Worm (Caenorhabditis elegans): ENCODE results near the gene pmp-1.

The pmp-1 gene

ce11 chrII:6849308-6849707 lies 34.2 kb downstream of the pmp-1 start:
- TF ChIP-seq W03F9.2 (tag; optimal IDR thresholded peaks at IDR 0.05) (no peak), him-1 (tag; optimal IDR thresholded peaks at IDR 0.05) (no peak), dao-5 (tag; optimal IDR thresholded peaks at IDR 0.05) (no peak)

DNA sequence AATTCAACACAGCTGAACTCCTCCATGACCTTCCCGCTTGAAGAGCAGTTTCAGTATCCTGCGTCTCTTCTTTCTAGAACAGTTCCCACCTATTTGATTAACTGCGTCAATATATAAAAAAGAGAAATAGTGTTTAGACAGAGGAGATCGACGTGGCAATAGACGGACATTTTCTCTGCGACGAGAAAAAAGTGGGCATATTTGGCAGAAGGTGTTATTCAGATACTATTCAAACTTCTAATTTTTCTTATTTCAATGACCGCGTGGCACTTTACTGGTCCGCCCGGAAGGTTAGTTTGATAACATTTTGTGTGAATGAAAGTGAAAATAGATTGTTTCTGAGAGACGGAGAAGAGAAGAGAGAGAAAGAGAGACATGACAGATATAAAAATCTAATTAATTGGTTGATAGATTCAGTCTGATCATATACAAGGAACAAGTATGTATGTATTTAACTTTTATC lies 35.6 kb downstream of the pmp-1 start, which contains the start of gene tbc-6:
TSS of gene tbc-6 (plus strand) at position 208 of the 463 bp plus-strand sequence.
- TF ChIP-seq W03F9.2 (tag; optimal IDR thresholded peaks at IDR 0.05): peak; percentile 61
- TF ChIP-seq dao-5 (tag; optimal IDR thresholded peaks at IDR 0.05): no peak

ce11 chrII:6846723-6847122 lies 36.8 kb downstream of the pmp-1 start:
- TF ChIP-seq him-1 (tag; optimal IDR thresholded peaks at IDR 0.05) (no peak), W03F9.2 (tag; optimal IDR thresholded peaks at IDR 0.05) (no peak), dao-5 (tag; optimal IDR thresholded peaks at IDR 0.05) (no peak)

ce11 chrII:6845006-6845459 lies 38.5 kb downstream of the pmp-1 start:
- TF ChIP-seq W03F9.2 (tag; optimal IDR thresholded peaks at IDR 0.05) (no peak), dao-5 (tag; optimal IDR thresholded peaks at IDR 0.05) (no peak), him-1 (tag; optimal IDR thresholded peaks at IDR 0.05) (no peak)

DNA sequence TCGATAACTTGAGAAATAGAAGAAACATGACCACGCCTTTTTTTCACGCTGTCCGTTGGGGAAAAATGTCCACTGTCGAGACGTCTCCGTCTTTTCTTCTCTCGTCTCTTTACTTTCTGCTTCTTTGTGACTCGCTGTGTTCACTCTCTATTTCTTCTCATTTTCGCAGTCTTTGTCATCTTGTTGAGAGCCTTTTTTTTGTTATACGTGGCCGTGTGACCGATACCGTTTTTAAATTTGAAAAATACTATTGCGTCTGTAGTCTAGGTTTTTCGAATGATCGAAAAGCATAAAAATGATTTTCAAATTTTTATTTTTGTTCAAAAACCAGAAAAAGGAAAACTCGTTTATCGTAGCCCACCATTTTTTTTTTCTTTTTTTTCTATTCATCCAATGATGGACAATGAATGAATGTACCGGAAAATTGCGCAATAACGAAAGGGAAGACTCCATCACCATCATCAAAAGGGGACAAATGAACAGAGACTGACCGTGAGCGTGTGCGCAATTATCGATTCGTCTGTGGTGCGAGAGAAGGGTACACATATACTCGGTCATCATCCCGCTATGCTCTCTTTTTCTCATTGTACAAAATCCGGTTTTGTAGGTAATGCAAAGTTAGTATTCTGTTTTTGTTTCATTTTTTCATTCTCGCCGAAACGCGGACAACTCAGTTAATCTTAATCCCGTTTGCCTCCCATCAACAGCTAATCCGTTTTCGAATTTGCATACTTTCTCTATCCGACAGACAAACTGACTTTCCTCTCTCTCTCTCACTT lies 39.1 kb downstream of the pmp-1 start:
- no peak for TF ChIP-seq him-1 (tag; optimal IDR thresholded peaks at IDR 0.05)
- TF ChIP-seq dao-5 (tag; optimal IDR thresholded peaks at IDR 0.05): no peak
- TF ChIP-seq W03F9.2 (tag; optimal IDR thresholded peaks at IDR 0.05): no peak

DNA sequence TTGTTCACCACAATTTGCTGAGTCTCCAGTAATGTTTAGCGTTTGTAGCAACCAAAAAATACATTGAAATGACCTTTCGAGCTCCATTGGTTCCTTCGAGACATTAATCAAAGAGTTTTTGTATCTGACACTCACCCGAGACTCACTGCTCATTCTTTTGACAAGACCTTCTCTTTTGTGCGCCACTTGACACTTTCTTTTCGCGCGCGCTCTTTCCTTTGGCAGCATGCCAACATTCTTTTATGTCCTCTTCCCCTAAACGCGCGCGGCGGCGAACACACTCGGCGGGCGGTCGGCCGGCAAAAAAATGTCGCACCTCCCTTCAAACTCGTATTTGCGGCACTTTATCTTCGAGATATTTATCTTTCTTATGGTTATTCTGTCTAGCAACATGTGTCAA lies 39.9 kb downstream of the pmp-1 start:
- TF ChIP-seq dao-5 (tag; optimal IDR thresholded peaks at IDR 0.05): no peak
- no peak for TF ChIP-seq him-1 (tag; optimal IDR thresholded peaks at IDR 0.05)
- no peak for TF ChIP-seq W03F9.2 (tag; optimal IDR thresholded peaks at IDR 0.05)

- TF ChIP-seq W03F9.2 (tag; optimal IDR thresholded peaks at IDR 0.05): no peak
- TF ChIP-seq him-1 (tag; optimal IDR thresholded peaks at IDR 0.05): no peak
- no peak for TF ChIP-seq dao-5 (tag; optimal IDR thresholded peaks at IDR 0.05)
These were observed 40.3 kb downstream of the pmp-1 start for ce11 chrII:6843211-6843610.

- no peak for TF ChIP-seq W03F9.2 (tag; optimal IDR thresholded peaks at IDR 0.05)
- TF ChIP-seq dao-5 (tag; optimal IDR thresholded peaks at IDR 0.05): no peak
- no peak for TF ChIP-seq him-1 (tag; optimal IDR thresholded peaks at IDR 0.05)
These were observed 40.9 kb downstream of the pmp-1 start for ce11 chrII:6842651-6843118.

- no peak for TF ChIP-seq W03F9.2 (tag; optimal IDR thresholded peaks at IDR 0.05)
- no peak for TF ChIP-seq him-1 (tag; optimal IDR thresholded peaks at IDR 0.05)
- TF ChIP-seq dao-5 (tag; optimal IDR thresholded peaks at IDR 0.05): no peak
These were observed 41.5 kb downstream of the pmp-1 start for ce11 chrII:6842009-6842408.

- TF ChIP-seq W03F9.2 (tag; optimal IDR thresholded peaks at IDR 0.05) (no peak), dao-5 (tag; optimal IDR thresholded peaks at IDR 0.05) (no peak), him-1 (tag; optimal IDR thresholded peaks at IDR 0.05) (no peak)
These were observed 42.5 kb downstream of the pmp-1 start for ce11 chrII:6841102-6841501.

ce11 chrII:6840663-6841062 lies 42.9 kb downstream of the pmp-1 start:
- TF ChIP-seq him-1 (tag; optimal IDR thresholded peaks at IDR 0.05) (no peak), W03F9.2 (tag; optimal IDR thresholded peaks at IDR 0.05) (no peak), dao-5 (tag; optimal IDR thresholded peaks at IDR 0.05) (no peak)

ce11 chrII:6838977-6839376 lies 44.6 kb downstream of the pmp-1 start:
- TF ChIP-seq him-1 (tag; optimal IDR thresholded peaks at IDR 0.05) (no peak), W03F9.2 (tag; optimal IDR thresholded peaks at IDR 0.05) (no peak), dao-5 (tag; optimal IDR thresholded peaks at IDR 0.05) (no peak)

DNA sequence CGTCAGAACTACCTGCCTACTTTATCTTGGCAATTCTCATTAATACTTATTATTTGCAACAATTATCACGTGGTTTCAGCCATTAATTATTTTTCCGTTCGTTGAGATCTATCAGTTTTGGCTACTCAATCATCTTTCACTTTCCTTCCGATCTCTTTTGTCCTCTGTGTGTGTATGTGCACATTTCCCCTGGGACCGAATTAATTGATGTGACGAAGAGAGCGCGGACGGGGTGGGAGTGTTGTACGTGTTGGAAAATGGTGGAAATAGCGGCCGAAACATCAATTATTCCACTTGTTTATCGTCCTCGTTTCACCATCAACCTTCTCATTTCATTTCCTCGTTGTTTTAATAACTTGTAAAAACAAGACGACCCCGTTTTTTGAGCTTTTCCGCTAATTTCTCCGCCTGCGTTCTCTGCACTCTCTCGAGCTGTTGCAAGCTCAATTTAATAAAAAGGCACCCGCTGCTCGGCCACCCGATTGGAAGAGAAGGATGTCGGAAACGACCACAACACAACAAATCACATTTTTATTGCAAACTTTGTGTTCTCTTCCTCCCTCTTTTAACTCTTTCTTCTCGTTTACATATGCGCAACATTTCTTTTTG lies 45.2 kb downstream of the pmp-1 start:
- peak; percentile 33 for TF ChIP-seq him-1 (tag; optimal IDR thresholded peaks at IDR 0.05)
- no peak for TF ChIP-seq dao-5 (tag; optimal IDR thresholded peaks at IDR 0.05)

DNA sequence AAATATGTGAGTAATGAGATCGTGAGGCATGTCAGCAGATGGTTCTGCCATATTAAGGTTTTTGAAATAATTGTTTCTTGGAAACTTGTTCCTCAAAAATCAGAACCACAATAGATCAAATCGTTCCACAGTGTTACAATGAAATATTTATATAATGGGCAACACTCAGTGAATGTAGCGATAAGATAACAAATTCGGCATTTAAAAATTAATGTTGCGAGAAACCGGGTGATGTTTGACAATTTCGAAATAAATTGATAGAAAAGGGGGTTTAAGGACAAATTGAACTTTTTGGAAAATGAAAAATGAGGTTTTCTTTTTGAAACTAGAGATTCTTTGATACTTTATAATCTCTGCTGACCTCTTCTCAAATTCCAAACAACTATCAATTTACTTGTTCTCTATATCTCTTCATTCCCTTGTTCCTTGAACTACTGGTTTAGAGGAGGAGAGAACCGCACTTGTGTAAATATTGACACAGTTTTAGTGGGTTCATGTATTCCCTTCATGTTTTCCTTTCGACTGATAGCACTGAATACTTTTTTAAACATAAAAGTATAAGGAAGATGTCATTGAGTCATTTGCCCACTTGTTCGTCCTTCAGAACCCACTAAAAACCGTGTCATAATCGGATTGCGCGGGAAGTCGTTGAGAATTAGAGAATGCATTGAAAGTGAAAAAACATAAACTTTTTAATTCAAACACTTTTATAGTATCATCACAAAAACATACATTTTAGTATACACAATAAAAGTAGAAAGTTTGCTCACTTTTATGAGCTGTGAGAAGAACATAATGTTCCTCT lies 46.6 kb downstream of the pmp-1 start:
- TF ChIP-seq dao-5 (tag; optimal IDR thresholded peaks at IDR 0.05) (no peak), him-1 (tag; optimal IDR thresholded peaks at IDR 0.05) (no peak), W03F9.2 (tag; optimal IDR thresholded peaks at IDR 0.05) (no peak)
